Worm (Caenorhabditis elegans): ENCODE measurements around the gene Y102A5C.2.
"Not testable (repeated sequence)": the region's sequence is repeated elsewhere in the genome, so short reads cannot be mapped to it uniquely, and the experiment has no call there.

Y102A5C.2 gene

DNA sequence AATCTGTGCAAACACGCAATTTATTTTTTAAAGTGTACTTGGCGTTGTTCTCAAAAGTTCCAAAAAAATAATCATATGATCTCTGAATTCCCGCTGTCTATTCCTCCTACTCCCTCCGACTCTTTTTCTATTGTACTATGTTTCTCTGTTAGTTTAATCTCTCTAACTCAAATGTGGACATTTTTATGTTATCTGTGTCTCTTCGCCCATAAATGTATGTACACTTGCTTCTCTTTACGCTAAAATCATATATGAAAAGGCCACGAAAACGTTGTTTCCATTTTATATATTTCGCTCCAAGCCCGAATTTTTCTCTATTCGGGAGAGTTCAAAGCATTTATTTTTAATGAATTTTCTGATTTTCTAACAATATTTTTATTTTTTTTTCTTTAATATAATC, 7.7 kb upstream of the Y102A5C.2 start:
- TF ChIP-seq unc-62 (GFP tag; optimal IDR thresholded peaks at IDR 0.05): no peak

ce11 chrV:16911294-16911693, 7.2 kb upstream of the Y102A5C.2 start:
- TF ChIP-seq unc-62 (GFP tag; optimal IDR thresholded peaks at IDR 0.05): no peak

ce11 chrV:16911934-16912333, 6.6 kb upstream of the Y102A5C.2 start, which contains the start of gene nhr-116:
Gene nhr-116, plus strand, starts transcription at chrV:16912234.
- no peak for TF ChIP-seq unc-62 (GFP tag; optimal IDR thresholded peaks at IDR 0.05)

DNA sequence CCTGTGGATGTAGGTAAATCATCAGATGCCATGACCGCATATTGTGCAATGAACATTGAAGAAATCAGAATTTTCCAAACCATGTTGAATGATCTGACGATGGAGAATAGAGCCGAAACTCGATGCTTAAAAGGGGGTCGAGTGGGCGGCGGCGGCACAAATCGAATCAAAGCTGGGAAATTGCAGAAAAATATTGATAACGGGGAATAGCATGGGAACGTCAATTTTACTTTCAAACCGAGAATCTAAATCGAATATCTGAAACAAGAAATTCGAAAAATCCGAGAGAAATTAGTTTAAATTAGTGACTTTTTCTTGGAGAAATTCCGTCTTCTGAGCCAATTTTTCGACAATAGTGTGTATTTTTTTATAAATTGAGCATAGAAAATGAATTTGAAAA, 2.5 kb upstream of the Y102A5C.2 start, which contains the start of gene F09C6.10:
Gene F09C6.10 (minus strand): TSS at position 101 of the 400 bp plus-strand sequence.
- no peak for TF ChIP-seq unc-62 (GFP tag; optimal IDR thresholded peaks at IDR 0.05)

ce11 chrV:16919675-16920074, 1.1 kb downstream of the Y102A5C.2 start:
- TF ChIP-seq unc-62 (GFP tag; optimal IDR thresholded peaks at IDR 0.05): no peak

- TF ChIP-seq unc-62 (GFP tag; optimal IDR thresholded peaks at IDR 0.05): no peak
These were observed 3.4 kb downstream of the Y102A5C.2 start, which contains the start of gene Y102A5C.4 for ce11 chrV:16921952-16922351. Gene Y102A5C.4, plus strand, starts transcription at chrV:16922252.

DNA sequence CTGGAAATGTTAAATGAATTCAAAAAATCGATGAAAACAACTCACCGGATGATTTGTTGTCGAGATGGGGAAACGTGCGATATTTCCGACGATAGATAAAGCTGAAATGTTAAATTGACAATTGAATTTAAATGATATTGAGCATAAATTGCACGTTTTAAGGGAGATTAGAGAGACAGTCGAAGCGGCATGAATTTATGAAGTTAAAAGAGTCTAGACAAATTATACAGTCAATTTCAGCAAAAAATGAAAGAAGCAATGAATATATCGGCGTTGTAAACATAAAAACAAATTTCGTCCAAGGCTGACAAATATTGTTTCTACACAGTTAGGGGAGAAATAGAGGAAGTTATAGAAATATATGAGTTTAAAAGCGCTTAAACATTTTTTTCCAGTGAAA, 8.8 kb downstream of the Y102A5C.2 start, which contains the start of gene Y102A5C.36:
Gene Y102A5C.36 (minus strand): TSS at position 101 of the 400 bp plus-strand sequence.
- no peak for TF ChIP-seq unc-62 (GFP tag; optimal IDR thresholded peaks at IDR 0.05)

DNA sequence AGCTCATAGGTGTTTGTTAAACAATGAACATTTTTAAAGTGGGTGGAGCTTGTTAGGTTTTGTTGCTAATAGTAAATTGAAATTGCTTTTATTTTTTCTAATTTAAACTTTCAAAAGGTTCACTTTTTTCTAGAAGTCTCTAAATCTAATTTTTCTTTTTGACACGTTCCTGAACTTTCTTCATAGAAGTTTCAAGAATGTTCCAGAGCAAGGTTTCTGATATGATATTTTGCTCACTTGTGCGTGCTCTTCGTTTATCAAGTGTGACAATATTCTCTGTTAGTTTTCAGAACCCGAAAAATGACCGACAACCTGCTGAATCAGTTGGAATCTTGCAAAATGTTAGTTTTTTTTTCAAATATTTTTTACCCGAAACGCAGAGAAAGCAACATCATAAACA, 20.2 kb downstream of the Y102A5C.2 start, which contains the start of gene fbxa-148:
Gene fbxa-148 (plus strand): TSS at position 301 of the 400 bp plus-strand sequence.
- not testable (repeated sequence) for TF ChIP-seq unc-62 (GFP tag; optimal IDR thresholded peaks at IDR 0.05)

DNA sequence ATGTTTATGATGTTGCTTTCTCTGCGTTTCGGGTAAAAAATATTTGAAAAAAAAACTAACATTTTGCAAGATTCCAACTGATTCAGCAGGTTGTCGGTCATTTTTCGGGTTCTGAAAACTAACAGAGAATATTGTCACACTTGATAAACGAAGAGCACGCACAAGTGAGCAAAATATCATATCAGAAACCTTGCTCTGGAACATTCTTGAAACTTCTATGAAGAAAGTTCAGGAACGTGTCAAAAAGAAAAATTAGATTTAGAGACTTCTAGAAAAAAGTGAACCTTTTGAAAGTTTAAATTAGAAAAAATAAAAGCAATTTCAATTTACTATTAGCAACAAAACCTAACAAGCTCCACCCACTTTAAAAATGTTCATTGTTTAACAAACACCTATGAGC, 29.5 kb downstream of the Y102A5C.2 start, which contains the start of gene fbxa-112:
Gene fbxa-112 (minus strand): TSS at position 101 of the 400 bp plus-strand sequence.
- TF ChIP-seq unc-62 (GFP tag; optimal IDR thresholded peaks at IDR 0.05): not testable (repeated sequence)

DNA sequence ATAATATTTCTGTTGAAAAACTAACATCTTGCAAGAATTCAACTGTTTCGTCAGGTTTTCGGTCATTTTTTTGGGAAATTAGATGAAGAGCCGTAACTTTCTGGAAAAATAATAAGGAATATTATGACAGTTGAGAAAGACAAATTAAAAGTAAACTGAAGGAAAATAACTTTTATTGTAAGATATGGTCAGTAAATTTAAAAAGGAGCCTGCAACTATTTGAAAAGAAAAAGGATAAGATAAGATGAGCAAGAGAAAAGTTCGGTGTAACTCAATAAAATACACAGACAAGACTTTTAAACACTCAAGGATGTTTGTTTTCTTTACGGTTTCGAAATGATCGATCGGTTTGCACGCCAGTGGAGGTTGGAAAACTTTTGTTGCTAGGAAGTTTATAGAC, 31.1 kb downstream of the Y102A5C.2 start, which contains the start of gene fbxa-111:
Gene fbxa-111 (minus strand): TSS at position 101 of the 400 bp plus-strand sequence.
- not testable (repeated sequence) for TF ChIP-seq unc-62 (GFP tag; optimal IDR thresholded peaks at IDR 0.05)

- no peak for TF ChIP-seq unc-62 (GFP tag; optimal IDR thresholded peaks at IDR 0.05)
These were observed 31.5 kb downstream of the Y102A5C.2 start for ce11 chrV:16950036-16950435.

- no peak for TF ChIP-seq unc-62 (GFP tag; optimal IDR thresholded peaks at IDR 0.05)
These were observed 33.0 kb downstream of the Y102A5C.2 start, which contains the start of gene clec-238 for ce11 chrV:16951504-16951903. Gene clec-238, plus strand, starts transcription at chrV:16951804.

DNA sequence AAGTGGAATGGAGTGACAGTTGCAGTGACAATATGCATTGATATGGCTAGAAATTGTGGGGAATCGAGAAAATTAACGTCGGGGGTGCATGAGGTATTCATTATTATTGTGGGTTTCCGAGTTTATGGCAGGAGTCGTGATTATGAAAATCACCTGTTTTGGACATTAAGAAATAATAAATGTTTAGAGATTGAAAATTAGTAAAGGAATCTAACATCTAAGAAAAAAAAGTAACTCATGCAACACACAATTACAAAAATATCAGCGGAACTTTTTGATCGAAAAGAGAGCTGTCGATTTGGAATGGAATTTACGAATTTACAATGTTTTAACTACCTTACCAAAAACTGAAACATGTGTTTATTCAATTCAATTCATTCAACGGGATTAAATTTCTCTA, 36.2 kb downstream of the Y102A5C.2 start, which contains the start of gene srh-206:
Gene srh-206 (minus strand): TSS at position 101 of the 400 bp plus-strand sequence.
- no peak for TF ChIP-seq unc-62 (GFP tag; optimal IDR thresholded peaks at IDR 0.05)

DNA sequence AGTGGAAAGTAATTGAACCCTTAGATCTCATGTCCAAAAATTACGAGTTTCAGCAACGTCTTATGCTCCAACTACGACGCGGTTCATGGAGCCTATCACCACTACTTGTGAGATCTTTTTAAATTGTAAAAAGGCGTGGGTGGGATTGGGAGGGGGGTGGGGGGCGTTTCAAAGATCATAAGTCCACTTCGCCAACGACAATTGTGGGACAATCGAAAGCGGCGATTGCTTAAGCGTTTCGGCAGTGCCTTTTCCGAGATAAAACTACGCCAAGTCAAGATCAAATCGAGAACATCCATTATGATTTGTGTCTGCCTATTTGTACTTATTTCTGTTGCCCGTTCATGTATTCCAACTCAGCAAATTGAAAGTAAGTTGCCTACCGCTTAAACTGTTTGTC, 37.7 kb downstream of the Y102A5C.2 start, which contains the start of gene clec-239:
Gene clec-239 (plus strand): TSS at position 301 of the 400 bp plus-strand sequence.
- no peak for TF ChIP-seq unc-62 (GFP tag; optimal IDR thresholded peaks at IDR 0.05)

DNA sequence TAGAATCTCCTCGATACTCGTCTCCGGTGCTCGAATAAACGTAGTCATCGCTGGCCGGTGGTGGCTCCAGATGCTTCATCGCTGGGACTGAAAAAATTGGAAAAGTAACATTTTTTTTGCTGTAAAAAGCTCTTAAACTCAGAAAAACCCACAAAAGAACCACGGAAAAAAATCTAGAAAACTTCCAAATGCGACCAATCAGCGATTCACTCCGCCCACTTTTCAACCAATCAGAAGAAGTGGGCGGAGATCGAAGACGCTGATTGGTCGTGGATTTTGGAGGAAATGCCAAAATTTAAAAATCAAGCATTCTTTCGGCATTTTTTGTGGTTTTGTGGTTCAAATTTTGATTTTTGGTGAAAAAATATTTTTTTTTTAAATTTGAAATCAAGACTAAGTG, 40.4 kb downstream of the Y102A5C.2 start:
- TF ChIP-seq unc-62 (GFP tag; optimal IDR thresholded peaks at IDR 0.05): no peak

- TF ChIP-seq unc-62 (GFP tag; optimal IDR thresholded peaks at IDR 0.05): no peak
These were observed 47.1 kb downstream of the Y102A5C.2 start, which contains the start of gene efl-1 for ce11 chrV:16965655-16966054. Gene efl-1, minus strand, starts transcription at chrV:16965675.

DNA sequence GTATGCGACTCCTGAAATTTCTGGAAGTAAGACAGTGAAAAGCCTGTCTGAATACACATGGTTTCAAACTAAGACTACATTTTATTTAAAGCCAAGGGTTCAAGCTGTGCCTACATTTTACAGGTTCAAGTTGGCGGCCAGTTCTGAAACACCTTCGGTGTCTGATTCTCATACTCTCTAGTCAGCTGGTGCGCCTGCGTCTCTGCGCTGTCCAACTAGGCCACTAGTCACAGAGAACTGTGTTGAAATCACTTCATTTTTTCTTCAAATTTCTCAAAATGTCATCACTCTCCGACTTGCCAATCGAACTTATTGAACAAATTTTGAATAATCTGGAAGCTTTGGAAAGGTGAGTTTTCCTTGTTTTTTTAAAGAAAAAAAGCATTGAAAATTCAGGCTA, 48.1 kb downstream of the Y102A5C.2 start, which contains the start of gene fbxa-90:
Gene fbxa-90 (plus strand): TSS at position 179 of the 400 bp plus-strand sequence.
- TF ChIP-seq unc-62 (GFP tag; optimal IDR thresholded peaks at IDR 0.05): no peak
